Worm (Caenorhabditis elegans) whole organism, late embryonic: Measurements from ENCODE around the gene K02A6.2.
A peak's percentile ranks its signal among the peaks of the same experiment; 100 is the strongest.

Experiments
- K02D7.2 ChIP-seq: sonication (generic microtip); optimal IDR thresholded peaks from 2 replicates; lab custom pipeline; 2017; ENCODE audit warnings: mild to moderate bottlenecking, missing genetic modification characterization, missing compliant biosample characterization
- K09A11.1 ChIP-seq: sonication (generic microtip); optimal IDR thresholded peaks from 2 replicates; lab custom pipeline; 2017; ENCODE audit warnings: antibody characterized with exemption, mild to moderate bottlenecking, missing genetic modification characterization, missing compliant biosample characterization; ENCODE audit not compliant: insufficient read depth
- T23F11.4 ChIP-seq: fragments of 200-800 bp; sonication (Bioruptor generic); optimal IDR thresholded peaks from 2 replicates; lab custom pipeline; 2018; ENCODE audit warnings: mild to moderate bottlenecking, missing genetic modification characterization, missing compliant biosample characterization
- Y22D7AL.16 ChIP-seq: sonication (generic microtip); optimal IDR thresholded peaks from 2 replicates; lab custom pipeline; 2016; ENCODE audit warnings: missing genetic modification characterization, missing compliant biosample characterization
- ahr-1 ChIP-seq: sonication (generic microtip); optimal IDR thresholded peaks from 2 replicates; lab custom pipeline; 2016; ENCODE audit warnings: missing genetic modification characterization, missing compliant biosample characterization
- ama-1 ChIP-seq: fragments of 150-350 bp; optimal IDR thresholded peaks from 2 replicates; lab custom pipeline; 2014
- ceh-19 ChIP-seq: fragments of 200-800 bp; sonication (Bioruptor generic); optimal IDR thresholded peaks from 2 replicates; lab custom pipeline; 2018; ENCODE audit warnings: mild to moderate bottlenecking, missing genetic modification characterization, missing compliant biosample characterization
- ceh-2 ChIP-seq: sonication (generic microtip); optimal IDR thresholded peaks from 2 replicates; lab custom pipeline; 2016; ENCODE audit warnings: missing genotype, missing genetic modification characterization, missing compliant biosample characterization
- ceh-22 ChIP-seq: sonication (generic microtip); optimal IDR thresholded peaks from 2 replicates; lab custom pipeline; 2017; ENCODE audit warnings: missing biosample characterization, missing genetic modification characterization
- ceh-30 ChIP-seq: fragments of 150-350 bp; optimal IDR thresholded peaks from 2 replicates; lab custom pipeline; 2014; ENCODE audit warnings: missing biosample characterization, missing genetic modification characterization
- ceh-6 ChIP-seq: fragments of 200-800 bp; sonication (Bioruptor generic); optimal IDR thresholded peaks from 2 replicates; lab custom pipeline; 2018; ENCODE audit warnings: mild to moderate bottlenecking, missing genetic modification characterization, missing compliant biosample characterization
- ceh-9 ChIP-seq: sonication (generic microtip); optimal IDR thresholded peaks from 2 replicates; lab custom pipeline; 2016; ENCODE audit warnings: mild to moderate bottlenecking, missing genetic modification characterization, inconsistent platforms, missing compliant biosample characterization
- dmd-4 ChIP-seq: sonication (generic microtip); optimal IDR thresholded peaks from 2 replicates; lab custom pipeline; 2016; ENCODE audit warnings: borderline replicate concordance, missing genetic modification characterization, missing compliant biosample characterization
- dve-1 ChIP-seq: sonication (generic microtip); optimal IDR thresholded peaks from 2 replicates; lab custom pipeline; 2017; ENCODE audit warnings: antibody characterized with exemption, mild to moderate bottlenecking, missing genetic modification characterization, missing compliant biosample characterization
- elt-2 ChIP-seq: sonication (generic microtip); optimal IDR thresholded peaks from 2 replicates; lab custom pipeline; 2016; ENCODE audit warnings: missing genetic modification reagents, missing genetic modification characterization, missing compliant biosample characterization
- elt-4 ChIP-seq: sonication (generic microtip); optimal IDR thresholded peaks from 2 replicates; lab custom pipeline; 2016; ENCODE audit warnings: missing genetic modification characterization, missing compliant biosample characterization
- eyg-1 ChIP-seq: sonication (generic microtip); optimal IDR thresholded peaks from 2 replicates; lab custom pipeline; 2016; ENCODE audit warnings: missing genotype, missing genetic modification characterization, missing compliant biosample characterization
- fax-1 ChIP-seq: sonication (generic microtip); optimal IDR thresholded peaks from 2 replicates; lab custom pipeline; 2016; ENCODE audit warnings: missing genotype, missing genetic modification characterization, missing compliant biosample characterization
- fkh-6 ChIP-seq: sonication (generic microtip); optimal IDR thresholded peaks from 2 replicates; lab custom pipeline; 2016; ENCODE audit warnings: missing genetic modification characterization, missing compliant biosample characterization
- gmeb-2 ChIP-seq: sonication (generic microtip); optimal IDR thresholded peaks from 2 replicates; lab custom pipeline; 2016; ENCODE audit warnings: missing genetic modification characterization, inconsistent platforms, missing compliant biosample characterization
- hlh-13 ChIP-seq: fragments of 200-800 bp; sonication (Bioruptor generic); optimal IDR thresholded peaks from 2 replicates; lab custom pipeline; 2018; ENCODE audit warnings: mild to moderate bottlenecking, missing genetic modification characterization, missing compliant biosample characterization
- hlh-30 ChIP-seq: sonication (generic microtip); optimal IDR thresholded peaks from 2 replicates; lab custom pipeline; 2017; ENCODE audit warnings: antibody characterized with exemption, missing genetic modification characterization, missing compliant biosample characterization; ENCODE audit not compliant: insufficient read depth
- hlh-6 ChIP-seq: sonication (generic microtip); optimal IDR thresholded peaks from 2 replicates; lab custom pipeline; 2016; ENCODE audit warnings: missing genotype, missing genetic modification characterization, missing compliant biosample characterization
- hlh-8 ChIP-seq: sonication (generic microtip); optimal IDR thresholded peaks from 2 replicates; lab custom pipeline; 2016; ENCODE audit warnings: missing genotype, missing genetic modification characterization, missing compliant biosample characterization
- madf-2 ChIP-seq: sonication (generic microtip); optimal IDR thresholded peaks from 2 replicates; lab custom pipeline; 2017; ENCODE audit warnings: missing genetic modification characterization, missing compliant biosample characterization
- nfya-1 ChIP-seq: sonication (generic microtip); optimal IDR thresholded peaks from 2 replicates; lab custom pipeline; 2017; ENCODE audit warnings: missing genetic modification characterization, mild to moderate bottlenecking, missing compliant biosample characterization, antibody characterized with exemption, moderate library complexity
- nhr-11 ChIP-seq: fragments of 150-350 bp; optimal IDR thresholded peaks from 2 replicates; lab custom pipeline; 2014; ENCODE audit warnings: missing biosample characterization, missing genetic modification characterization
- npax-4 ChIP-seq: sonication (generic microtip); optimal IDR thresholded peaks from 2 replicates; lab custom pipeline; 2016; ENCODE audit warnings: missing genetic modification characterization, missing compliant biosample characterization
- odd-2 ChIP-seq: sonication (generic microtip); optimal IDR thresholded peaks from 2 replicates; lab custom pipeline; 2017; ENCODE audit warnings: antibody characterized with exemption, mild to moderate bottlenecking, missing genetic modification characterization, missing compliant biosample characterization
- pag-3 ChIP-seq: sonication (generic microtip); optimal IDR thresholded peaks from 2 replicates; lab custom pipeline; 2016; ENCODE audit warnings: missing compliant biosample characterization, missing genetic modification characterization, borderline replicate concordance
- pax-1 ChIP-seq: fragments of 150-350 bp; optimal IDR thresholded peaks from 2 replicates; lab custom pipeline; 2014; ENCODE audit warnings: missing biosample characterization, missing genetic modification characterization
- pha-2 ChIP-seq: sonication (generic microtip); optimal IDR thresholded peaks from 2 replicates; lab custom pipeline; 2017; ENCODE audit warnings: mild to moderate bottlenecking, missing genetic modification characterization, missing compliant biosample characterization
- pqm-1 ChIP-seq: sonication (generic microtip); optimal IDR thresholded peaks from 2 replicates; lab custom pipeline; 2016; ENCODE audit warnings: missing genetic modification characterization, missing compliant biosample characterization
- rnt-1 ChIP-seq: sonication (generic microtip); optimal IDR thresholded peaks from 2 replicates; lab custom pipeline; 2016; ENCODE audit warnings: missing genetic modification characterization, missing compliant biosample characterization
- sdc-2 ChIP-seq: sonication (generic microtip); optimal IDR thresholded peaks from 2 replicates; lab custom pipeline; 2016; ENCODE audit warnings: missing genotype, missing genetic modification characterization, missing compliant biosample characterization
- sox-2 ChIP-seq: fragments of 200-800 bp; sonication (Bioruptor generic); IDR thresholded peaks from 2 replicates; pipeline ENCODE4 v1.3.6; 2022; ENCODE audit warnings: missing genetic modification reagents, missing genetic modification characterization, missing compliant biosample characterization
- syd-9 ChIP-seq: sonication (generic microtip); optimal IDR thresholded peaks from 2 replicates; lab custom pipeline; 2016; ENCODE audit warnings: mild to moderate bottlenecking, missing genetic modification characterization, moderate library complexity, missing compliant biosample characterization
- tbx-2 ChIP-seq: sonication (generic microtip); optimal IDR thresholded peaks from 2 replicates; lab custom pipeline; 2016; ENCODE audit warnings: missing genetic modification characterization, missing compliant biosample characterization
- ttx-3 ChIP-seq: sonication (generic microtip); optimal IDR thresholded peaks from 2 replicates; lab custom pipeline; 2016; ENCODE audit warnings: missing genetic modification reagents, missing genetic modification characterization, missing compliant biosample characterization
- unc-3 ChIP-seq, 2 experiments: fragments of 200-800 bp in 1 of 2; sonication (Bioruptor generic) in 1 of 2; sonication (generic microtip) in 1 of 2; conservative IDR thresholded peaks in 1 of 2; optimal IDR thresholded peaks in 1 of 2; 2 replicates each; pipeline versions ENCODE4 v1.3.6 to Lab custom; 2016 to 2022; ENCODE audit warnings: missing compliant biosample characterization in 2 of 2, missing genetic modification characterization in 2 of 2, missing genetic modification reagents in 1 of 2
- unc-42 ChIP-seq: sonication (generic microtip); optimal IDR thresholded peaks from 2 replicates; lab custom pipeline; 2016; ENCODE audit warnings: missing genotype, missing genetic modification characterization, missing compliant biosample characterization
- zip-5 ChIP-seq: sonication (generic microtip); optimal IDR thresholded peaks from 2 replicates; lab custom pipeline; 2016; ENCODE audit warnings: missing genetic modification characterization, missing compliant biosample characterization
- ztf-16 ChIP-seq: sonication (generic microtip); optimal IDR thresholded peaks from 2 replicates; lab custom pipeline; 2017; ENCODE audit warnings: missing genetic modification characterization, missing compliant biosample characterization

Gene K02A6.2

ce11 chrX:8218653-8219052, 6.2 kb downstream of the K02A6.2 start, which contains the start of gene K02A6.4:
Gene K02A6.4 (minus strand): TSS chrX:8218753.
- TF ChIP-seq T23F11.4 (GFP tag; lab: Kevin White, UChicago) (no peak), unc-3 (GFP tag; conservative IDR thresholded peaks at IDR 0.05; lab: Robert Waterston, UW) (no peak), unc-3 (tag; optimal IDR thresholded peaks at IDR 0.05; lab: Kevin White, UChicago) (no peak), madf-2 (tag; lab: Kevin White, UChicago) (no peak), elt-4 (no peak), pqm-1 (tag; lab: Kevin White, UChicago) (no peak), hlh-13 (no peak), npax-4 (tag; lab: Kevin White, UChicago) (no peak), pag-3 (tag; lab: Kevin White, UChicago) (no peak), ceh-6 (GFP tag; lab: Kevin White, UChicago) (no peak), sox-2 (GFP tag; lab: Robert Waterston, UW) (no peak), nfya-1 (no peak)
- TF ChIP-seq, all 69 proteins: peak for 0

ce11 chrX:8216957-8217356, 7.9 kb downstream of the K02A6.2 start:
- TF ChIP-seq Y22D7AL.16 (tag; lab: Kevin White, UChicago) (no peak), ceh-30 (no peak), K02D7.2 (no peak), zip-5 (tag; lab: Kevin White, UChicago) (no peak), fax-1 (tag; lab: Kevin White, UChicago) (no peak), ceh-2 (no peak), eyg-1 (tag; lab: Kevin White, UChicago) (no peak)
- TF ChIP-seq, all 69 proteins: peak for 0

DNA sequence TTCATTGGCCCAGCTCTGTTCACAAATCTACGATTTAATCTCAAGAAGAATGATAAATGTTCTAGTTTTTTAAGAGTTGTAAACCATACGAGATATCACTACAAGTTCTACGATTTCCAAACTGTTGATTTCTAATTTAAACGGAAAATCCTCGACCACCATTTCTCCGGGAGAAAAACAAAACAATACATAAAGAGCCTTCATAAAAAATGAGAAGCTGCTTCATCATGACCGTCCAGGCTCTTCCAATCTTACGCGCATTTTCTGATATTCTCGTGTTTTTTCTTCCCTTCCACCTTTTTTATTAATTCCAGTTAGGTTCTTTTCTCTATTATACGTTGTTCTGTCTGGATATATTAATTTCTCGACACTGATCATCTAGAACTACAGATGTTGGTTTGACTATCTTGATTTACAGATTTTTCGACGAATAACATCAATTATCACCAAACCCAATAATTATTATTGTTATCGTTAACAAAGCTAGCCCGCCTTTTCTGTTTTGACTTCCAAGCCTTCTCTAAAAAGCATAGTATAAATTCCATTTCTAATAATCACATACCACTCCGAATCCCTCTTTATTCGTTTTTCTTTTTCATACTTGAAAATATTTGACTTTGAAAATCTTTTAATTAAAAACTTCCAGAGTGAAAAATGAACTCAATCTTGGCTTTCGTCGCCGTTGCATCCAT, 10.2 kb downstream of the K02A6.2 start, which contains the start of gene C47D2.1:
Gene C47D2.1, plus strand, starts transcription at position 642 of the 692 bp plus-strand sequence.
- TF ChIP-seq ahr-1 (tag; lab: Kevin White, UChicago) = no peak
- no peak for TF ChIP-seq fkh-6
- no peak for TF ChIP-seq K09A11.1
- TF ChIP-seq odd-2 = no peak
- no peak for TF ChIP-seq tbx-2
- TF ChIP-seq ceh-19 (GFP tag; lab: Kevin White, UChicago) = no peak
- no peak for TF ChIP-seq ttx-3 (tag; lab: Kevin White, UChicago)
- no peak for TF ChIP-seq ceh-30
- no peak for TF ChIP-seq ceh-6 (GFP tag; lab: Kevin White, UChicago)
- no peak for TF ChIP-seq pax-1
- no peak for TF ChIP-seq ceh-9 (tag; lab: Kevin White, UChicago)
- TF ChIP-seq syd-9 = no peak
- no peak for TF ChIP-seq ceh-2
- TF ChIP-seq unc-3 (GFP tag; conservative IDR thresholded peaks at IDR 0.05; lab: Robert Waterston, UW) = no peak
- no peak for TF ChIP-seq unc-3 (tag; optimal IDR thresholded peaks at IDR 0.05; lab: Kevin White, UChicago)
- TF ChIP-seq, all 69 proteins: peak for 0

ce11 chrX:8210999-8211398, 13.8 kb downstream of the K02A6.2 start, which contains the start of gene cdd-1:
Gene cdd-1 (minus strand): TSS chrX:8211149.
- TF ChIP-seq elt-2 (tag; lab: Kevin White, UChicago) (peak; percentile 89), zip-5 (tag; lab: Kevin White, UChicago) (no peak), hlh-8 (no peak), gmeb-2 (no peak)

ce11 chrX:8205919-8206318, 18.9 kb downstream of the K02A6.2 start:
- TF ChIP-seq sdc-2 (tag; lab: Kevin White, UChicago) (no peak), fax-1 (tag; lab: Kevin White, UChicago) (no peak), ama-1 (lab: Kevin White, UChicago) (no peak), syd-9 (no peak), hlh-6 (tag; lab: Kevin White, UChicago) (no peak), npax-4 (tag; lab: Kevin White, UChicago) (no peak), ceh-22 (tag; lab: Kevin White, UChicago) (no peak), ztf-16 (tag; lab: Kevin White, UChicago) (no peak), odd-2 (no peak), madf-2 (tag; lab: Kevin White, UChicago) (no peak), dmd-4 (no peak), unc-42 (tag; lab: Kevin White, UChicago) (peak; percentile 44), pha-2 (no peak), eyg-1 (tag; lab: Kevin White, UChicago) (no peak), T23F11.4 (GFP tag; lab: Kevin White, UChicago) (no peak), nfya-1 (peak; percentile 51), tbx-2 (peak; percentile 24), rnt-1 (tag; lab: Kevin White, UChicago) (peak; percentile 15), hlh-30 (tag; lab: Kevin White, UChicago) (peak; percentile 42), ceh-2 (no peak), dve-1 (tag; lab: Kevin White, UChicago) (no peak), fkh-6 (no peak), nhr-11 (tag; lab: Kevin White, UChicago) (no peak)
